Worm (Caenorhabditis elegans) whole organism, L3 larva: ENCODE measurements around the gene C51E3.9.

Source experiments
- aly-2 ChIP-seq: fragments of 150-350 bp; optimal IDR thresholded peaks from 2 replicates; lab custom pipeline; 2014; ENCODE audit warnings: missing biosample characterization, missing genetic modification characterization
- ceh-16 ChIP-seq: sonication (generic microtip); optimal IDR thresholded peaks from 2 replicates; lab custom pipeline; 2017; ENCODE audit warnings: missing biosample characterization, missing genetic modification characterization
- ceh-9 ChIP-seq: sonication (generic microtip); optimal IDR thresholded peaks from 2 replicates; lab custom pipeline; 2018; ENCODE audit warnings: missing biosample characterization, missing genetic modification characterization
- egl-27 ChIP-seq: sonication (generic microtip); optimal IDR thresholded peaks from 4 replicates; lab custom pipeline; 2017; ENCODE audit warnings: missing biosample characterization, missing genetic modification reagents, missing genetic modification characterization
- elt-1 ChIP-seq: fragments of 150-350 bp; optimal IDR thresholded peaks from 2 replicates; lab custom pipeline; 2014; ENCODE audit warnings: missing biosample characterization, missing genetic modification characterization
- elt-2 ChIP-seq: sonication (generic microtip); optimal IDR thresholded peaks from 2 replicates; lab custom pipeline; 2016; ENCODE audit warnings: missing genetic modification reagents, mild to moderate bottlenecking, missing genetic modification characterization, missing compliant biosample characterization
- elt-3 ChIP-seq, 3 experiments: fragments of 150-350 bp in 1 of 3; sonication (generic microtip) in 2 of 3; optimal IDR thresholded peaks; 2 replicates in 2 of 3; 4 replicates in 1 of 3; lab custom pipeline; 2014 to 2017; ENCODE audit warnings: missing biosample characterization in 3 of 3, missing genetic modification characterization in 3 of 3
- eor-1 ChIP-seq, 2 experiments: fragments of 150-350 bp; optimal IDR thresholded peaks; 2 replicates each; lab custom pipeline; 2014 to 2018; ENCODE audit warnings: missing biosample characterization in 2 of 2, missing genetic modification characterization in 2 of 2
- fkh-10 ChIP-seq: sonication (generic microtip); optimal IDR thresholded peaks from 2 replicates; lab custom pipeline; 2017; ENCODE audit warnings: missing biosample characterization, missing genetic modification reagents, missing genetic modification characterization
- fos-1 ChIP-seq: fragments of 150-350 bp; optimal IDR thresholded peaks from 2 replicates; lab custom pipeline; 2014; ENCODE audit warnings: missing biosample characterization, missing genetic modification characterization
- nhr-11 ChIP-seq: fragments of 150-350 bp; optimal IDR thresholded peaks from 2 replicates; lab custom pipeline; 2014; ENCODE audit warnings: missing biosample characterization, missing genetic modification characterization
- nhr-23 ChIP-seq: fragments of 150-350 bp; optimal IDR thresholded peaks from 2 replicates; lab custom pipeline; 2014; ENCODE audit warnings: missing biosample characterization, missing genetic modification reagents, missing genetic modification characterization
- nhr-25 ChIP-seq: sonication (generic microtip); optimal IDR thresholded peaks from 2 replicates; lab custom pipeline; 2017; ENCODE audit warnings: missing biosample characterization, missing genetic modification characterization
- nhr-43 ChIP-seq: sonication (generic microtip); optimal IDR thresholded peaks from 2 replicates; lab custom pipeline; 2016; ENCODE audit warnings: mild to moderate bottlenecking, missing genetic modification characterization, missing compliant biosample characterization; ENCODE audit not compliant: poor library complexity, severe bottlenecking
- pha-4 ChIP-seq: fragments of 150-350 bp; optimal IDR thresholded peaks from 2 replicates; lab custom pipeline; 2014; ENCODE audit warnings: missing biosample characterization, missing genetic modification reagents, missing genetic modification characterization
- pqm-1 ChIP-seq: fragments of 150-350 bp; optimal IDR thresholded peaks from 2 replicates; lab custom pipeline; 2017; ENCODE audit warnings: missing biosample characterization, missing genetic modification characterization, inconsistent platforms
- tbx-2 ChIP-seq: sonication (generic microtip); optimal IDR thresholded peaks from 2 replicates; lab custom pipeline; 2016; ENCODE audit warnings: mild to moderate bottlenecking, missing genetic modification characterization, missing compliant biosample characterization
- unc-39 ChIP-seq: sonication (generic microtip); optimal IDR thresholded peaks from 4 replicates; lab custom pipeline; 2017; ENCODE audit warnings: missing biosample characterization, missing genetic modification characterization
- ztf-11 ChIP-seq: fragments of 150-350 bp; optimal IDR thresholded peaks from 2 replicates; lab custom pipeline; 2014; ENCODE audit warnings: missing biosample characterization, missing genetic modification characterization
- ztf-4 ChIP-seq: fragments of 150-350 bp; optimal IDR thresholded peaks from 2 replicates; lab custom pipeline; 2014; ENCODE audit warnings: missing biosample characterization, missing genetic modification characterization

Gene C51E3.9

ce11 chrV:10190081-10190556, 44.4 kb downstream of the C51E3.9 start, which contains the start of gene ZK856.5:
TSS of gene ZK856.5 (minus strand) at chrV:10190131.
- TF ChIP-seq elt-1 (tag; lab: Kevin White, UChicago), result no peak
- TF ChIP-seq pha-4 (tag; lab: Kevin White, UChicago), result peak; percentile 14
- no peak for TF ChIP-seq nhr-43
- TF ChIP-seq elt-2 (tag; lab: Kevin White, UChicago), result peak; percentile 91
- TF ChIP-seq elt-3 (tag; optimal IDR thresholded peaks at IDR 0.05; lab: Kevin White, UChicago), result no peak
- no peak for TF ChIP-seq ztf-4 (tag; lab: Kevin White, UChicago)
- no peak for TF ChIP-seq tbx-2 (tag; lab: Kevin White, UChicago)
- no peak for TF ChIP-seq nhr-25 (tag; lab: Kevin White, UChicago)
- no peak for TF ChIP-seq ceh-9 (tag; lab: Kevin White, UChicago)
- TF ChIP-seq ztf-11 (tag; lab: Kevin White, UChicago), result no peak
- TF ChIP-seq fos-1 (tag; lab: Kevin White, UChicago), result no peak
- peak; percentile 94 for TF ChIP-seq pqm-1 (tag; lab: Kevin White, UChicago)
- TF ChIP-seq fkh-10 (GFP tag; lab: Kevin White, UChicago), result no peak

- no peak for TF ChIP-seq ceh-9 (tag; lab: Kevin White, UChicago)
- TF ChIP-seq elt-2 (tag; lab: Kevin White, UChicago), result peak; percentile 22
Measured at ce11 chrV:10191242-10191641, 45.5 kb downstream of the C51E3.9 start.

ce11 chrV:10198386-10198785, 52.6 kb downstream of the C51E3.9 start, which contains the start of gene ZK856.6:
TSS of gene ZK856.6 (plus strand) at chrV:10198686.
- TF ChIP-seq nhr-23 (no peak), ztf-11 (tag; lab: Kevin White, UChicago) (no peak), nhr-11 (tag; lab: Kevin White, UChicago) (no peak), ceh-16 (tag; lab: Kevin White, UChicago) (no peak), elt-2 (tag; lab: Kevin White, UChicago) (no peak), aly-2 (no peak), eor-1 (tag; optimal IDR thresholded peaks at IDR 0.05; lab: Kevin White, UChicago) (no peak), unc-39 (tag; lab: Kevin White, UChicago) (no peak), egl-27 (no peak)
- TF ChIP-seq, all 47 proteins: peak for 0
